Worm (Caenorhabditis elegans) whole organism, young adult: ENCODE results near the gene lurp-2.
A peak's percentile ranks its signal among the peaks of the same experiment; 100 is the strongest.

Experiments used
- B0019.2 ChIP-seq: fragments of 200-800 bp; sonication (Bioruptor generic); conservative IDR thresholded peaks from 2 replicates; pipeline ENCODE4 v1.3.6; 2022; ENCODE audit warnings: missing genetic modification reagents, missing genetic modification characterization, missing compliant biosample characterization
- F10E7.11 ChIP-seq: sonication (generic microtip); optimal IDR thresholded peaks from 2 replicates; lab custom pipeline; 2017; ENCODE audit warnings: mild to moderate bottlenecking, missing genetic modification characterization, moderate library complexity, missing compliant biosample characterization
- K11D2.4 ChIP-seq: fragments of 200-800 bp; sonication (Bioruptor generic); IDR thresholded peaks from 2 replicates; pipeline ENCODE4 v1.3.6; 2022; ENCODE audit warnings: missing genetic modification reagents, missing genetic modification characterization, missing compliant biosample characterization
- Y53F4B.3 ChIP-seq: fragments of 200-800 bp; sonication (Bioruptor generic); IDR thresholded peaks from 2 replicates; pipeline ENCODE4 v1.3.6; 2022; ENCODE audit warnings: missing genetic modification reagents, missing genetic modification characterization, missing compliant biosample characterization
- ZK185.1 ChIP-seq: sonication (generic microtip); optimal IDR thresholded peaks from 2 replicates; lab custom pipeline; 2016; ENCODE audit warnings: mild to moderate bottlenecking, missing genetic modification characterization, missing compliant biosample characterization; ENCODE audit not compliant: poor library complexity, severe bottlenecking
- ama-1 ChIP-seq, 3 experiments: fragments of 150-350 bp in 1 of 3; sonication (generic microtip) in 2 of 3; optimal IDR thresholded peaks; 2 replicates each; lab custom pipeline; 2014 to 2018; ENCODE audit warnings: missing biosample characterization in 2 of 3, missing genetic modification characterization in 2 of 3, missing genetic modification reagents in 2 of 3
- aptf-2 ChIP-seq: fragments of 200-800 bp; sonication (Bioruptor generic); conservative IDR thresholded peaks from 2 replicates; pipeline ENCODE4 v1.3.6; 2022; ENCODE audit warnings: missing genetic modification reagents, missing genetic modification characterization, missing compliant biosample characterization
- aptf-3 ChIP-seq: fragments of 200-800 bp; sonication (Bioruptor generic); IDR thresholded peaks from 2 replicates; pipeline ENCODE4 v1.3.6; 2022; ENCODE audit warnings: missing genetic modification characterization, missing compliant biosample characterization
- atf-7 ChIP-seq: sonication (generic microtip); optimal IDR thresholded peaks from 2 replicates; lab custom pipeline; 2017; ENCODE audit warnings: mild to moderate bottlenecking, missing genetic modification characterization, missing compliant biosample characterization
- attf-3 ChIP-seq: fragments of 200-800 bp; sonication (Bioruptor generic); conservative IDR thresholded peaks from 2 replicates; pipeline ENCODE4 v1.3.6; 2022; ENCODE audit warnings: missing genetic modification reagents, missing genetic modification characterization, missing compliant biosample characterization
- attf-6 ChIP-seq: fragments of 200-800 bp; sonication (Bioruptor generic); IDR thresholded peaks from 2 replicates; pipeline ENCODE4 v1.3.6; 2022; ENCODE audit warnings: missing genetic modification reagents, missing genetic modification characterization, missing compliant biosample characterization
- ceh-40 ChIP-seq: fragments of 200-800 bp; sonication (Bioruptor generic); IDR thresholded peaks from 2 replicates; pipeline ENCODE4 v1.3.6; 2022; ENCODE audit warnings: missing genetic modification characterization, missing compliant biosample characterization
- die-1 ChIP-seq: sonication (generic microtip); optimal IDR thresholded peaks from 2 replicates; lab custom pipeline; 2016; ENCODE audit warnings: missing genotype, mild to moderate bottlenecking, missing genetic modification characterization, missing compliant biosample characterization
- efl-1 ChIP-seq: fragments of 150-350 bp; optimal IDR thresholded peaks from 2 replicates; lab custom pipeline; 2014; ENCODE audit warnings: missing biosample characterization, missing genetic modification reagents, missing genetic modification characterization
- egrh-3 ChIP-seq: fragments of 200-800 bp; sonication (Bioruptor generic); IDR thresholded peaks from 2 replicates; pipeline ENCODE4 v1.3.6; 2022; ENCODE audit warnings: missing genetic modification reagents, missing genetic modification characterization, missing compliant biosample characterization
- ets-4 ChIP-seq: fragments of 200-800 bp; sonication (Bioruptor generic); optimal IDR thresholded peaks from 2 replicates; lab custom pipeline; 2018; ENCODE audit warnings: mild to moderate bottlenecking, missing genetic modification characterization, missing compliant biosample characterization
- hlh-26 ChIP-seq: fragments of 200-800 bp; sonication (Bioruptor generic); conservative IDR thresholded peaks from 2 replicates; pipeline ENCODE4 v1.3.6; 2022; ENCODE audit warnings: missing genetic modification reagents, missing genetic modification characterization, missing compliant biosample characterization
- hmg-20 ChIP-seq: fragments of 200-800 bp; sonication (Bioruptor generic); IDR thresholded peaks from 2 replicates; pipeline ENCODE4 v1.3.6; 2022; ENCODE audit warnings: missing genetic modification reagents, missing genetic modification characterization, missing compliant biosample characterization
- lag-1 ChIP-seq: fragments of 200-800 bp; sonication (Bioruptor generic); IDR thresholded peaks from 2 replicates; pipeline ENCODE4 v1.3.6; 2022; ENCODE audit warnings: missing genetic modification reagents, missing genetic modification characterization, missing compliant biosample characterization
- let-607 ChIP-seq, 2 experiments: fragments of 200-800 bp in 1 of 2; sonication (Bioruptor generic) in 1 of 2; sonication (generic microtip) in 1 of 2; optimal IDR thresholded peaks; 2 replicates each; lab custom pipeline; 2016 to 2018; ENCODE audit warnings: mild to moderate bottlenecking in 2 of 2, missing compliant biosample characterization in 2 of 2, missing genetic modification characterization in 2 of 2, moderate library complexity in 2 of 2, missing genotype in 1 of 2
- madf-6 ChIP-seq: fragments of 200-800 bp; sonication (Bioruptor generic); IDR thresholded peaks from 2 replicates; pipeline ENCODE4 v1.3.6; 2022; ENCODE audit warnings: missing genetic modification reagents, missing genetic modification characterization, missing compliant biosample characterization
- madf-8 ChIP-seq: fragments of 200-800 bp; sonication (Bioruptor generic); conservative IDR thresholded peaks from 2 replicates; pipeline ENCODE4 v1.3.6; 2022; ENCODE audit warnings: missing genetic modification reagents, missing genetic modification characterization, missing compliant biosample characterization
- mcd-1 ChIP-seq: fragments of 200-800 bp; sonication (Bioruptor generic); IDR thresholded peaks from 2 replicates; pipeline ENCODE4 v1.3.6; 2022; ENCODE audit warnings: missing genetic modification reagents, missing genetic modification characterization, missing compliant biosample characterization
- mes-4 ChIP-seq: sonication (generic microtip); optimal IDR thresholded peaks from 2 replicates; lab custom pipeline; 2016; ENCODE audit warnings: missing genotype, missing genetic modification characterization, missing compliant biosample characterization
- nfyb-1 ChIP-seq: fragments of 200-800 bp; sonication (Bioruptor generic); IDR thresholded peaks from 2 replicates; pipeline ENCODE4 v1.3.6; 2022; ENCODE audit warnings: missing genetic modification reagents, missing genetic modification characterization, missing compliant biosample characterization
- rpc-1 ChIP-seq, 2 experiments: fragments of 150-350 bp in 1 of 2; sonication (generic microtip) in 1 of 2; optimal IDR thresholded peaks; 2 replicates each; lab custom pipeline; 2014 to 2018; ENCODE audit warnings: missing biosample characterization in 1 of 2, missing genetic modification characterization in 1 of 2, missing genetic modification reagents in 1 of 2, missing genotype in 1 of 2
- sdz-38 ChIP-seq: sonication (generic microtip); optimal IDR thresholded peaks from 2 replicates; lab custom pipeline; 2016; ENCODE audit warnings: missing genotype, missing genetic modification characterization, missing compliant biosample characterization
- snpc-3.4 ChIP-seq: sonication (generic microtip); optimal IDR thresholded peaks from 2 replicates; lab custom pipeline; 2017; ENCODE audit warnings: missing genetic modification characterization, mild to moderate bottlenecking, missing compliant biosample characterization, antibody characterized with exemption, moderate library complexity, missing genotype, missing genetic modification reagents
- somi-1 ChIP-seq: fragments of 200-800 bp; sonication (Bioruptor generic); optimal IDR thresholded peaks from 2 replicates; lab custom pipeline; 2018; ENCODE audit warnings: mild to moderate bottlenecking, missing genetic modification characterization, missing compliant biosample characterization
- tlf-1 ChIP-seq: fragments of 200-800 bp; sonication (Bioruptor generic); optimal IDR thresholded peaks from 2 replicates; lab custom pipeline; 2018; ENCODE audit warnings: mild to moderate bottlenecking, missing genetic modification characterization, missing compliant biosample characterization
- unc-62 ChIP-seq: fragments of 150-350 bp; optimal IDR thresholded peaks from 2 replicates; lab custom pipeline; 2014; ENCODE audit warnings: missing biosample characterization, missing genetic modification reagents, missing genetic modification characterization
- zim-3 ChIP-seq: sonication (generic microtip); optimal IDR thresholded peaks from 2 replicates; lab custom pipeline; 2017; ENCODE audit warnings: mild to moderate bottlenecking, missing genetic modification characterization, moderate library complexity, missing compliant biosample characterization
- ztf-18 ChIP-seq: sonication (generic microtip); optimal IDR thresholded peaks from 2 replicates; lab custom pipeline; 2016; ENCODE audit warnings: missing genotype, mild to moderate bottlenecking, missing genetic modification characterization, missing compliant biosample characterization
- ztf-22 ChIP-seq: fragments of 200-800 bp; sonication (Bioruptor generic); optimal IDR thresholded peaks from 2 replicates; lab custom pipeline; 2018; ENCODE audit warnings: mild to moderate bottlenecking, missing genetic modification characterization, moderate library complexity, missing compliant biosample characterization
- ztf-28 ChIP-seq: fragments of 200-800 bp; sonication (Bioruptor generic); IDR thresholded peaks from 2 replicates; pipeline ENCODE4 v1.3.6; 2022; ENCODE audit warnings: missing genetic modification reagents, missing genetic modification characterization, missing compliant biosample characterization

lurp-2 gene

ce11 chrV:13411992-13412298 lies 41.5 kb upstream of the lurp-2 start:
- no peak for TF ChIP-seq hmg-20 (GFP tag; lab: Robert Waterston, UW)
- TF ChIP-seq ztf-22 (GFP tag; lab: Kevin White, UChicago), result no peak
- no peak for TF ChIP-seq madf-8
- TF ChIP-seq tlf-1 (GFP tag; lab: Kevin White, UChicago), result no peak
- TF ChIP-seq mcd-1 (GFP tag; lab: Robert Waterston, UW), result no peak
- TF ChIP-seq ceh-40 (GFP tag; lab: Robert Waterston, UW), result no peak
- no peak for TF ChIP-seq rpc-1 (optimal IDR thresholded peaks at IDR 0.05; lab: Kevin White, UChicago)
- no peak for TF ChIP-seq rpc-1 (tag; optimal IDR thresholded peaks at IDR 0.05; lab: Kevin White, UChicago)
- TF ChIP-seq ZK185.1 (tag; lab: Kevin White, UChicago), result no peak
- no peak for TF ChIP-seq mes-4 (tag; lab: Kevin White, UChicago)
- no peak for TF ChIP-seq aptf-2
- no peak for TF ChIP-seq sdz-38

DNA sequence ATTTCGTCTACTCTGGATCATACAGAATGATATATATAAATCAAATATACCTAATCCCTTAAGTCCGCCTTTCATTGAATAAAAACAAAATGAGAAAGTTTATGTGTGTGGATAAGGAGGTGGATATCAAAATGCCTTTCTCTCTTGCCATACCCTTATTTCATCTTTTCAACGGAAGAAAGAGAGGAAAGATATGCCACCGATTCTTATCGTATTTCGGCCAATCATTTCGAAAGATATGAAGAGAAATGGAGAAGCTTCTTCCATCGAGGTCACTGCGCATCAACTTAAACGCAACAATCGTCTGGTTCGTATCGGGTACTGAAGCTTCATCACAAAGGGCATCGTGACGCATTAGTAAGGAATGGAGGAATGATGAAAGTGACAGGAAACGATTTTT lies 40.1 kb upstream of the lurp-2 start:
- TF ChIP-seq Y53F4B.3 (GFP tag; lab: Robert Waterston, UW) (no peak), let-607 (tag; optimal IDR thresholded peaks at IDR 0.05; lab: Kevin White, UChicago) (no peak), ztf-18 (no peak), die-1 (no peak), K11D2.4 (no peak), lag-1 (GFP tag; lab: Robert Waterston, UW) (no peak), madf-6 (no peak)
- TF ChIP-seq, all 124 proteins: peak for 0

DNA sequence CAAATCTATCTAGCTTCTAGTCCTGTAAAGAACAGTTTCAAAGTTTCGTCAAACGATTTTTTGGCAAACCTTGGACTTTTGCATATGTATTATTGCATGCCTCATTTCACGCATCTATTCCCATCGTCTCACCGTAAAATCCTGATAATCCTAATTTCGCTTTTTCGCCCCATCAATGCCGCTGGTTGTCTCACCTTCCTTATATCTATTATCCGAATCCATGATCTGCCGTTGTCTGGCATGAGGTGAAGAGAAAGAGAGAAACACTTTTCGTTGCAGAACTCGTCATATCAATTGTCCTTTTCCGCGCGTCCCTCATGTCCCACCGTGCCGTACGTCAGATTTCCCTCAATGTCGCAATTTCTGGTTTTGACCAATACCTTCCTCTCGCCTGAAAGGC lies 38.8 kb upstream of the lurp-2 start, which contains the start of gene cut-2:
Gene cut-2 (plus strand): TSS at position 365 of the 400 bp plus-strand sequence.
- TF ChIP-seq ama-1 (optimal IDR thresholded peaks at IDR 0.05; lab: Kevin White, UChicago) (no peak), ama-1 (GFP tag; optimal IDR thresholded peaks at IDR 0.05; lab: Kevin White, UChicago) (no peak), efl-1 (GFP tag; lab: Kevin White, UChicago) (no peak), attf-3 (GFP tag; lab: Robert Waterston, UW) (no peak), F10E7.11 (no peak), B0019.2 (GFP tag; lab: Robert Waterston, UW) (no peak), ets-4 (GFP tag; lab: Kevin White, UChicago) (no peak), snpc-3.4 (tag; lab: Kevin White, UChicago) (no peak)

DNA sequence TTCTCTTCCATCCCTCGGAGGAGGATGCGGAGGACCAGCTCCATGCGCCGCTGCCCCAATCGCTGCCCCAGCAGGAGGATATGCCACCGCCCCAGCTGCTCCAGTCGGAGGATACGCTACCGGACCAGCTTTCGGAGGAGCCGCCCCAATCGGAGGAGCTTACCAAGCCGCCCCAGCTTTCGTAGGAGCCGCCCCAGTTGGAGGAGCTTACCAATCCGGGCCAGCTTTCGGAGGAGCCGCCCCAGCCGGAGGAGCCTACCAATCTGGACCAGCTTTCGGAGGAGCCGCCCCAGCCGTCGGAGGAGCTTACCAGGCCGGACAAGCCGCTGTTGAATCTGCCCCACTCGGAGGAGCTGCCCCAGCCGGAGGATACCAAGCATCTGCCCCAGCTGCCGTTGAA lies 38.0 kb upstream of the lurp-2 start:
- TF ChIP-seq hlh-26 (GFP tag; lab: Robert Waterston, UW) (0 out of 2 replicates have a peak, but pooled peaks have one; percentile 42), attf-6 (GFP tag; lab: Robert Waterston, UW) (no peak), egrh-3 (GFP tag; lab: Robert Waterston, UW) (peak; percentile 98), unc-62 (GFP tag; lab: Kevin White, UChicago) (no peak), mes-4 (tag; lab: Kevin White, UChicago) (peak; percentile 53), zim-3 (tag; lab: Kevin White, UChicago) (peak; percentile 30), somi-1 (GFP tag; lab: Kevin White, UChicago) (peak; percentile 38), nfyb-1 (GFP tag; lab: Robert Waterston, UW) (0 out of 2 replicates have a peak, but pooled peaks have one; percentile 48), ztf-28 (GFP tag; lab: Robert Waterston, UW) (0 out of 2 replicates have a peak, but pooled peaks have one; percentile 26), aptf-3 (GFP tag; lab: Robert Waterston, UW) (0 out of 2 replicates have a peak, but pooled peaks have one; percentile 45), atf-7 (tag; lab: Kevin White, UChicago) (no peak)
